Worm (Caenorhabditis elegans) whole organism, young adult: ENCODE measurements around the gene srsx-13.

Source experiments
- F10E7.11 ChIP-seq: sonication (generic microtip); optimal IDR thresholded peaks from 2 replicates; lab custom pipeline; 2017; ENCODE audit warnings: mild to moderate bottlenecking, missing genetic modification characterization, moderate library complexity, missing compliant biosample characterization
- F23B12.7 ChIP-seq: sonication (generic microtip); optimal IDR thresholded peaks from 2 replicates; lab custom pipeline; 2017; ENCODE audit warnings: missing genetic modification characterization, mild to moderate bottlenecking, missing compliant biosample characterization, antibody characterized with exemption, moderate library complexity; ENCODE audit not compliant: insufficient read depth
- F33H1.4 ChIP-seq: fragments of 200-800 bp; sonication (Bioruptor generic); IDR thresholded peaks from 2 replicates; pipeline ENCODE4 v1.3.6; 2022; ENCODE audit warnings: missing genetic modification reagents, missing genetic modification characterization, missing compliant biosample characterization
- F39B2.1 ChIP-seq: fragments of 200-800 bp; sonication (Bioruptor generic); IDR thresholded peaks from 2 replicates; pipeline ENCODE4 v1.3.6; 2022; ENCODE audit warnings: missing genetic modification reagents, missing genetic modification characterization, missing compliant biosample characterization
- T07F8.4 ChIP-seq: sonication (generic microtip); optimal IDR thresholded peaks from 2 replicates; lab custom pipeline; 2016; ENCODE audit warnings: mild to moderate bottlenecking, missing genetic modification characterization, moderate library complexity, missing compliant biosample characterization
- athp-1 ChIP-seq: sonication (generic microtip); optimal IDR thresholded peaks from 2 replicates; lab custom pipeline; 2017; ENCODE audit warnings: mild to moderate bottlenecking, missing genetic modification characterization, missing compliant biosample characterization
- attf-3 ChIP-seq: fragments of 200-800 bp; sonication (Bioruptor generic); conservative IDR thresholded peaks from 2 replicates; pipeline ENCODE4 v1.3.6; 2022; ENCODE audit warnings: missing genetic modification reagents, missing genetic modification characterization, missing compliant biosample characterization
- attf-5 ChIP-seq: fragments of 200-800 bp; sonication (Bioruptor generic); optimal IDR thresholded peaks from 2 replicates; lab custom pipeline; 2018; ENCODE audit warnings: mild to moderate bottlenecking, missing genetic modification characterization, missing compliant biosample characterization
- bed-2 ChIP-seq: fragments of 200-800 bp; sonication (Bioruptor generic); IDR thresholded peaks from 2 replicates; pipeline ENCODE4 v1.3.6; 2022; ENCODE audit warnings: missing genetic modification reagents, missing genetic modification characterization, missing compliant biosample characterization
- cebp-1 ChIP-seq, 2 experiments: fragments of 200-800 bp in 1 of 2; sonication (Bioruptor generic) in 1 of 2; sonication (generic microtip) in 1 of 2; IDR thresholded peaks in 1 of 2; optimal IDR thresholded peaks in 1 of 2; 2 replicates each; pipeline versions ENCODE4 v1.3.6 to Lab custom; 2017 to 2022; ENCODE audit warnings: missing compliant biosample characterization in 2 of 2, missing genetic modification characterization in 2 of 2, mild to moderate bottlenecking in 1 of 2, missing genetic modification reagents in 1 of 2, moderate library complexity in 1 of 2
- ceh-100 ChIP-seq: fragments of 200-800 bp; sonication (Bioruptor generic); IDR thresholded peaks from 2 replicates; pipeline ENCODE4 v1.3.6; 2022; ENCODE audit warnings: missing genetic modification reagents, missing genetic modification characterization, missing compliant biosample characterization
- ceh-79 ChIP-seq: sonication (generic microtip); optimal IDR thresholded peaks from 2 replicates; lab custom pipeline; 2017; ENCODE audit warnings: mild to moderate bottlenecking, missing genetic modification characterization, missing compliant biosample characterization
- chd-7 ChIP-seq: sonication (generic microtip); optimal IDR thresholded peaks from 2 replicates; lab custom pipeline; 2016; ENCODE audit warnings: mild to moderate bottlenecking, missing genetic modification characterization, moderate library complexity, missing compliant biosample characterization
- dox-1 ChIP-seq: fragments of 200-800 bp; sonication (Bioruptor generic); IDR thresholded peaks from 2 replicates; pipeline ENCODE4 v1.3.6; 2022; ENCODE audit warnings: missing genetic modification reagents, missing genetic modification characterization, missing compliant biosample characterization
- dpff-1 ChIP-seq: sonication (generic microtip); optimal IDR thresholded peaks from 2 replicates; lab custom pipeline; 2017; ENCODE audit warnings: mild to moderate bottlenecking, missing genetic modification characterization, missing compliant biosample characterization
- egrh-3 ChIP-seq: fragments of 200-800 bp; sonication (Bioruptor generic); IDR thresholded peaks from 2 replicates; pipeline ENCODE4 v1.3.6; 2022; ENCODE audit warnings: missing genetic modification reagents, missing genetic modification characterization, missing compliant biosample characterization
- fkh-3 ChIP-seq: sonication (generic microtip); optimal IDR thresholded peaks from 2 replicates; lab custom pipeline; 2016; ENCODE audit warnings: mild to moderate bottlenecking, missing genetic modification characterization, missing compliant biosample characterization
- him-1 ChIP-seq: sonication (generic microtip); optimal IDR thresholded peaks from 2 replicates; lab custom pipeline; 2016; ENCODE audit warnings: missing genotype, missing genetic modification reagents, missing genetic modification characterization, missing compliant biosample characterization
- hlh-12 ChIP-seq: sonication (generic microtip); optimal IDR thresholded peaks from 2 replicates; lab custom pipeline; 2016; ENCODE audit warnings: missing genetic modification characterization, missing compliant biosample characterization
- hmg-1.2 ChIP-seq: fragments of 200-800 bp; sonication (Bioruptor generic); IDR thresholded peaks from 2 replicates; pipeline ENCODE4 v1.3.6; 2022; ENCODE audit warnings: missing genetic modification reagents, missing genetic modification characterization, missing compliant biosample characterization
- lag-1 ChIP-seq: fragments of 200-800 bp; sonication (Bioruptor generic); IDR thresholded peaks from 2 replicates; pipeline ENCODE4 v1.3.6; 2022; ENCODE audit warnings: missing genetic modification reagents, missing genetic modification characterization, missing compliant biosample characterization
- let-526 ChIP-seq: fragments of 200-800 bp; sonication (Bioruptor generic); IDR thresholded peaks from 2 replicates; pipeline ENCODE4 v1.3.6; 2022; ENCODE audit warnings: missing genetic modification reagents, missing genetic modification characterization, missing compliant biosample characterization
- let-607 ChIP-seq, 2 experiments: fragments of 200-800 bp in 1 of 2; sonication (Bioruptor generic) in 1 of 2; sonication (generic microtip) in 1 of 2; optimal IDR thresholded peaks; 2 replicates each; lab custom pipeline; 2016 to 2018; ENCODE audit warnings: mild to moderate bottlenecking in 2 of 2, missing compliant biosample characterization in 2 of 2, missing genetic modification characterization in 2 of 2, moderate library complexity in 2 of 2, missing genotype in 1 of 2
- mel-28 ChIP-seq: sonication (generic microtip); optimal IDR thresholded peaks from 2 replicates; lab custom pipeline; 2016; ENCODE audit warnings: borderline replicate concordance, mild to moderate bottlenecking, missing genetic modification characterization, missing compliant biosample characterization
- mes-4 ChIP-seq: sonication (generic microtip); optimal IDR thresholded peaks from 2 replicates; lab custom pipeline; 2016; ENCODE audit warnings: missing genotype, missing genetic modification characterization, missing compliant biosample characterization
- nfya-1 ChIP-seq: sonication (generic microtip); optimal IDR thresholded peaks from 2 replicates; lab custom pipeline; 2017; ENCODE audit warnings: antibody characterized with exemption, missing compliant biosample characterization, missing genetic modification characterization, borderline replicate concordance; ENCODE audit not compliant: insufficient read depth
- nfya-2 ChIP-seq: fragments of 200-800 bp; sonication (Bioruptor generic); IDR thresholded peaks from 2 replicates; pipeline ENCODE4 v1.3.6; 2022; ENCODE audit warnings: missing genetic modification reagents, missing genetic modification characterization, missing compliant biosample characterization
- nhr-80 ChIP-seq: sonication (generic microtip); optimal IDR thresholded peaks from 2 replicates; lab custom pipeline; 2016; ENCODE audit warnings: missing genetic modification characterization, missing compliant biosample characterization
- nhr-90 ChIP-seq: sonication (generic microtip); optimal IDR thresholded peaks from 2 replicates; lab custom pipeline; 2016; ENCODE audit warnings: missing genotype, mild to moderate bottlenecking, missing genetic modification characterization, missing compliant biosample characterization
- pha-4 ChIP-seq: fragments of 150-350 bp; sonication (generic microtip); optimal IDR thresholded peaks from 2 replicates; lab custom pipeline; 2014; ENCODE audit warnings: missing biosample characterization, missing genetic modification reagents, missing genetic modification characterization
- sdz-38 ChIP-seq: sonication (generic microtip); optimal IDR thresholded peaks from 2 replicates; lab custom pipeline; 2016; ENCODE audit warnings: missing genotype, missing genetic modification characterization, missing compliant biosample characterization
- somi-1 ChIP-seq: fragments of 200-800 bp; sonication (Bioruptor generic); optimal IDR thresholded peaks from 2 replicates; lab custom pipeline; 2018; ENCODE audit warnings: mild to moderate bottlenecking, missing genetic modification characterization, missing compliant biosample characterization
- tbx-9 ChIP-seq: sonication (generic microtip); optimal IDR thresholded peaks from 2 replicates; lab custom pipeline; 2016; ENCODE audit warnings: borderline replicate concordance, missing genetic modification characterization, inconsistent platforms, missing compliant biosample characterization
- unc-62 ChIP-seq: fragments of 150-350 bp; optimal IDR thresholded peaks from 2 replicates; lab custom pipeline; 2014; ENCODE audit warnings: missing biosample characterization, missing genetic modification reagents, missing genetic modification characterization
- zfh-2 ChIP-seq: fragments of 200-800 bp; sonication (Bioruptor generic); conservative IDR thresholded peaks from 2 replicates; pipeline ENCODE4 v1.3.6; 2022; ENCODE audit warnings: missing genetic modification reagents, missing genetic modification characterization, missing compliant biosample characterization
- zim-3 ChIP-seq: sonication (generic microtip); optimal IDR thresholded peaks from 2 replicates; lab custom pipeline; 2017; ENCODE audit warnings: mild to moderate bottlenecking, missing genetic modification characterization, moderate library complexity, missing compliant biosample characterization
- ztf-22 ChIP-seq: fragments of 200-800 bp; sonication (Bioruptor generic); optimal IDR thresholded peaks from 2 replicates; lab custom pipeline; 2018; ENCODE audit warnings: mild to moderate bottlenecking, missing genetic modification characterization, moderate library complexity, missing compliant biosample characterization
- ztf-25 ChIP-seq: fragments of 200-800 bp; sonication (Bioruptor generic); IDR thresholded peaks from 2 replicates; pipeline ENCODE4 v1.3.6; 2022; ENCODE audit warnings: missing genetic modification reagents, missing genetic modification characterization, missing compliant biosample characterization
- ztf-28 ChIP-seq: fragments of 200-800 bp; sonication (Bioruptor generic); IDR thresholded peaks from 2 replicates; pipeline ENCODE4 v1.3.6; 2022; ENCODE audit warnings: missing genetic modification reagents, missing genetic modification characterization, missing compliant biosample characterization

The srsx-13 gene

ce11 chrV:4983091-4983490 is at the start of gene srsx-13:
Gene srsx-13 (minus strand): TSS chrV:4983191.
- no peak for TF ChIP-seq ceh-79 (tag; lab: Kevin White, UChicago)
- TF ChIP-seq zim-3 (tag; lab: Kevin White, UChicago) = no peak
- no peak for TF ChIP-seq hlh-12 (tag; lab: Kevin White, UChicago)
- TF ChIP-seq T07F8.4 (tag; lab: Kevin White, UChicago) = no peak
- no peak for TF ChIP-seq chd-7
- no peak for TF ChIP-seq attf-3
- no peak for TF ChIP-seq mel-28 (tag; lab: Kevin White, UChicago)
- TF ChIP-seq ztf-22 (GFP tag; lab: Kevin White, UChicago) = no peak
- TF ChIP-seq dpff-1 (tag; lab: Kevin White, UChicago) = no peak
- TF ChIP-seq dox-1 (GFP tag; lab: Robert Waterston, UW) = no peak
- TF ChIP-seq mes-4 = no peak
- no peak for TF ChIP-seq somi-1 (GFP tag; lab: Kevin White, UChicago)
- no peak for TF ChIP-seq pha-4 (tag; lab: Kevin White, UChicago)

- TF ChIP-seq sdz-38 (tag; lab: Kevin White, UChicago) (no peak), let-526 (GFP tag; lab: Robert Waterston, UW) (0 out of 2 replicates have a peak, but pooled peaks have one; percentile 55), F23B12.7 (no peak), somi-1 (GFP tag; lab: Kevin White, UChicago) (peak; percentile 17), athp-1 (no peak), hmg-1.2 (peak; percentile 63; the same call in 1 of the 2 replicates), nhr-80 (tag; lab: Kevin White, UChicago) (peak; percentile 35), cebp-1 (GFP tag; IDR thresholded peaks at IDR 0.05; lab: Robert Waterston, UW) (no peak), cebp-1 (tag; optimal IDR thresholded peaks at IDR 0.05; lab: Kevin White, UChicago) (peak; percentile 34), egrh-3 (GFP tag; lab: Robert Waterston, UW) (no peak)
- TF ChIP-seq, all 124 proteins: peak for 5
Measured at ce11 chrV:5032176-5032575, 49.2 kb upstream of the srsx-13 start.

ce11 chrV:5031764-5032163 is 48.8 kb upstream of the srsx-13 start:
- TF ChIP-seq F39B2.1 (no peak), ztf-28 (GFP tag; lab: Robert Waterston, UW) (no peak), nfya-1 (tag; lab: Kevin White, UChicago) (no peak), him-1 (tag; lab: Kevin White, UChicago) (no peak), nfya-2 (GFP tag; lab: Robert Waterston, UW) (no peak), let-607 (tag; optimal IDR thresholded peaks at IDR 0.05; lab: Kevin White, UChicago) (no peak), F10E7.11 (tag; lab: Kevin White, UChicago) (no peak), ceh-100 (GFP tag; lab: Robert Waterston, UW) (no peak), bed-2 (GFP tag; lab: Robert Waterston, UW) (no peak), lag-1 (GFP tag; lab: Robert Waterston, UW) (no peak), unc-62 (GFP tag; lab: Kevin White, UChicago) (no peak), tbx-9 (tag; lab: Kevin White, UChicago) (no peak), fkh-3 (no peak), F33H1.4 (GFP tag; lab: Robert Waterston, UW) (no peak), attf-5 (GFP tag; lab: Kevin White, UChicago) (no peak), ztf-25 (no peak), zfh-2 (GFP tag; lab: Robert Waterston, UW) (no peak), nhr-90 (tag; lab: Kevin White, UChicago) (no peak)
